Fruit fly (Drosophila melanogaster): ENCODE data around the gene CG31268.

dm6 chr3R:17018902-17019527, 12.6 kb upstream of the CG31268 start:
- no peak for TF ChIP-seq pan (optimal IDR thresholded peaks at IDR 0.05)
- no peak for TF ChIP-seq psq (optimal IDR thresholded peaks at IDR 0.05)
- no peak for TF ChIP-seq CG8478 (optimal IDR thresholded peaks at IDR 0.05)

Measured in whole organism.